Fruit fly (Drosophila melanogaster): ENCODE measurements around the gene CG42717.

DNA sequence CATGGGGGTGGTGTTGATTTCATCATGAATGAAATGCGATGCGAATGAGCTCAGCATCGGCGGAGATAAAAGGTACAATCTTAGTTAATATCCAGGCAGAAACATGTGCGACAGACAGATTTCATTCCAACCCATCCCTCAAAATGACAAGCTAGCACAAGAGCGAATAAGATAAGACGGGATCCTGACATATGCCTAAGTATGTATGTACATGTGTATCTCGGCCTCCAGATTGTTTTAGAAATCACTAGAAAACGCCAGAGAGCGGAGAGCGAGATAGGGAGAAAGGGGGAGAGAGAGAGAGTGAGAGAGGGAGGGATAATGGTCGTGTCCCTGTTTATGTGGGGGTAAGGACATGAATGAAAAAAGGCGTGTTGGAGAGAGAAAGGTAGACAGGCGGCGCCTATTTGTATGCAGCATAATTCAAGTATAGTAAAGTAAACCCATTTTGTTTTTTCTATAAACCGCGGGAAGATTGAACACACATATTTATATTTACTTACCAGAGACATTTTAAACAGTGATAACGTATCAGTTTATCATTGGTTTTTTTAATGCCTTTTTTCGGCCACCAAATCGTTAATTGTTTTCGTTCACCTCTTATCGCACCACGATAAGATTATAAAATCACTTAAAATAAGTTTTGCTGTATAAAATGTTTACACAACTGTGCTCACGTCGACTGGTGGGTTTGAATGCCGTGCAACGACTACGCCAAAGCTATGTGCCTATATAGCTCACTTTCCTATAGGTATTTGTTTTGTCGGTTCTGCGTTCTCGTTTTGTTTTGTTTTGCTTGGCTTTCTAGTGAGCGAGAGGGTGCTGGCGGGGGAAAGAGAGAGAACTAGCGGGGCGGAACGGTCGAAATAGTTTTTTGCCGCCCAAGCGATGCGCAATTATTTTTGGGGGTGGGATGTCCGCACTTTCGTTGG is 17.2 kb upstream of the CG42717 start:
- TF ChIP-seq ham (GFP tag; IDR thresholded peaks at IDR 0.05) (no peak), crol (GFP tag; IDR thresholded peaks at IDR 0.05) (peak; percentile 98), CG6854 (GFP tag; optimal IDR thresholded peaks at IDR 0.05) (peak; percentile 36)

All from whole organism, embryonic.